Worm (Caenorhabditis elegans): Measurements from ENCODE around the gene trap-3.

- TF ChIP-seq ama-1 (optimal IDR thresholded peaks at IDR 0.05) = no peak
- no peak for TF ChIP-seq flt-1 (GFP tag; IDR thresholded peaks at IDR 0.05)
- TF ChIP-seq ceh-36 (tag; optimal IDR thresholded peaks at IDR 0.05) = no peak
- no peak for TF ChIP-seq F13C5.2 (tag; optimal IDR thresholded peaks at IDR 0.05)
- TF ChIP-seq B0310.2 (tag; optimal IDR thresholded peaks at IDR 0.05) = no peak
- no peak for TF ChIP-seq tbx-37 (GFP tag; conservative IDR thresholded peaks at IDR 0.05)
- no peak for TF ChIP-seq pes-1 (GFP tag; IDR thresholded peaks at IDR 0.05)
- no peak for TF ChIP-seq tbx-11 (GFP tag; IDR thresholded peaks at IDR 0.05)
- TF ChIP-seq scrt-1 (GFP tag; IDR thresholded peaks at IDR 0.05) = no peak
- no peak for TF ChIP-seq ceh-13 (GFP tag; optimal IDR thresholded peaks at IDR 0.05)
- no peak for TF ChIP-seq hmbx-1 (tag; optimal IDR thresholded peaks at IDR 0.05)
- TF ChIP-seq hmg-4 (GFP tag; optimal IDR thresholded peaks at IDR 0.05) = no peak
- TF ChIP-seq ets-7 (tag; optimal IDR thresholded peaks at IDR 0.05) = no peak
- TF ChIP-seq sea-1 (GFP tag; conservative IDR thresholded peaks at IDR 0.05) = no peak
Observed at ce11 chrIV:2387970-2388705, 1.1 kb upstream of the trap-3 start, which contains the start of gene sec-61.B.

All from whole organism, early embryonic.